Worm (Caenorhabditis elegans): ENCODE measurements around the gene nspa-9.

- TF ChIP-seq nhr-28 (tag; optimal IDR thresholded peaks at IDR 0.05) (no peak), nhr-12 (tag; optimal IDR thresholded peaks at IDR 0.05) (no peak), pqm-1 (tag; optimal IDR thresholded peaks at IDR 0.05) (no peak), fkh-10 (GFP tag; optimal IDR thresholded peaks at IDR 0.05) (no peak), ama-1 (optimal IDR thresholded peaks at IDR 0.05) (no peak), elt-2 (tag; optimal IDR thresholded peaks at IDR 0.05) (no peak), R02D3.7 (tag; optimal IDR thresholded peaks at IDR 0.05) (no peak), lin-15B (tag; optimal IDR thresholded peaks at IDR 0.05) (no peak), jun-1 (tag; optimal IDR thresholded peaks at IDR 0.05) (no peak), ZK546.5 (tag; optimal IDR thresholded peaks at IDR 0.05) (no peak), nhr-25 (tag; optimal IDR thresholded peaks at IDR 0.05) (no peak)
These were observed 13.2 kb upstream of the nspa-9 start for ce11 chrX:11725646-11726045.
